Worm (Caenorhabditis elegans) whole organism, midembryonic: ENCODE measurements around the gene abch-1.

ENCODE experiments used
- T22C8.4 ChIP-seq: fragments of 200-800 bp; sonication (Bioruptor generic); IDR thresholded peaks from 2 replicates; pipeline ENCODE4 v1.3.6; 2022; ENCODE audit warnings: missing genetic modification characterization, missing compliant biosample characterization
- cog-1 ChIP-seq: sonication (generic microtip); optimal IDR thresholded peaks from 2 replicates; lab custom pipeline; 2016; ENCODE audit warnings: missing genetic modification characterization, missing compliant biosample characterization
- flt-1 ChIP-seq: fragments of 200-800 bp; sonication (Bioruptor generic); IDR thresholded peaks from 2 replicates; pipeline ENCODE4 v1.3.6; 2022; ENCODE audit warnings: missing genetic modification characterization, missing compliant biosample characterization
- med-1 ChIP-seq: sonication (generic microtip); optimal IDR thresholded peaks from 2 replicates; lab custom pipeline; 2017; ENCODE audit warnings: missing genetic modification characterization, mild to moderate bottlenecking, missing compliant biosample characterization, antibody characterized with exemption, missing genetic modification reagents; ENCODE audit not compliant: insufficient read depth
- ztf-23 ChIP-seq: fragments of 200-800 bp; sonication (Bioruptor generic); IDR thresholded peaks from 2 replicates; pipeline ENCODE4 v1.3.6; 2022; ENCODE audit warnings: missing genetic modification reagents, missing genetic modification characterization, missing compliant biosample characterization

ce11 chrII:6501420-6501819, 30.0 kb downstream of the abch-1 start, which contains the start of gene R05G9.3:
- TF ChIP-seq flt-1 (GFP tag; lab: Robert Waterston, UW) (no peak), ztf-23 (no peak), cog-1 (no peak), med-1 (GFP tag; lab: Kevin White, UChicago) (no peak), T22C8.4 (GFP tag; lab: Robert Waterston, UW) (no peak)
